Worm (Caenorhabditis elegans) whole organism, early embryonic: ENCODE data around the gene cld-1.

Experiments used
- B0310.2 ChIP-seq: sonication (generic microtip); optimal IDR thresholded peaks from 2 replicates; lab custom pipeline; 2016; ENCODE audit warnings: mild to moderate bottlenecking, missing genetic modification characterization, missing compliant biosample characterization
- F13C5.2 ChIP-seq: sonication (generic microtip); optimal IDR thresholded peaks from 2 replicates; lab custom pipeline; 2017; ENCODE audit warnings: mild to moderate bottlenecking, missing genetic modification characterization, inconsistent platforms, missing compliant biosample characterization
- ama-1 ChIP-seq: fragments of 150-350 bp; optimal IDR thresholded peaks from 2 replicates; lab custom pipeline; 2014
- ceh-36 ChIP-seq: sonication (generic microtip); optimal IDR thresholded peaks from 2 replicates; lab custom pipeline; 2016; ENCODE audit warnings: missing genetic modification characterization, inconsistent platforms, missing compliant biosample characterization
- ets-7 ChIP-seq: sonication (generic microtip); optimal IDR thresholded peaks from 2 replicates; lab custom pipeline; 2016; ENCODE audit warnings: missing genotype, missing genetic modification characterization, missing compliant biosample characterization
- flt-1 ChIP-seq: fragments of 200-800 bp; sonication (Bioruptor generic); IDR thresholded peaks from 2 replicates; pipeline ENCODE4 v1.3.6; 2022; ENCODE audit warnings: missing genetic modification characterization, missing compliant biosample characterization
- hmbx-1 ChIP-seq: sonication (generic microtip); optimal IDR thresholded peaks from 2 replicates; lab custom pipeline; 2016; ENCODE audit warnings: mild to moderate bottlenecking, missing genetic modification characterization, missing compliant biosample characterization
- hmg-4 ChIP-seq: fragments of 200-800 bp; sonication (Bioruptor generic); optimal IDR thresholded peaks from 2 replicates; lab custom pipeline; 2018; ENCODE audit warnings: mild to moderate bottlenecking, missing genetic modification characterization, missing compliant biosample characterization
- hnd-1 ChIP-seq: sonication (generic microtip); optimal IDR thresholded peaks from 2 replicates; lab custom pipeline; 2016; ENCODE audit warnings: missing genetic modification characterization, missing compliant biosample characterization
- pes-1 ChIP-seq: fragments of 200-800 bp; sonication (Bioruptor generic); IDR thresholded peaks from 2 replicates; pipeline ENCODE4 v1.3.6; 2022; ENCODE audit warnings: missing genetic modification reagents, missing genetic modification characterization, missing compliant biosample characterization
- scrt-1 ChIP-seq: fragments of 200-800 bp; sonication (Bioruptor generic); IDR thresholded peaks from 2 replicates; pipeline ENCODE4 v1.3.6; 2022; ENCODE audit warnings: missing genetic modification characterization, missing compliant biosample characterization
- tbx-11 ChIP-seq: fragments of 200-800 bp; sonication (Bioruptor generic); IDR thresholded peaks from 2 replicates; pipeline ENCODE4 v1.3.6; 2022; ENCODE audit warnings: missing genetic modification characterization, missing compliant biosample characterization

DNA sequence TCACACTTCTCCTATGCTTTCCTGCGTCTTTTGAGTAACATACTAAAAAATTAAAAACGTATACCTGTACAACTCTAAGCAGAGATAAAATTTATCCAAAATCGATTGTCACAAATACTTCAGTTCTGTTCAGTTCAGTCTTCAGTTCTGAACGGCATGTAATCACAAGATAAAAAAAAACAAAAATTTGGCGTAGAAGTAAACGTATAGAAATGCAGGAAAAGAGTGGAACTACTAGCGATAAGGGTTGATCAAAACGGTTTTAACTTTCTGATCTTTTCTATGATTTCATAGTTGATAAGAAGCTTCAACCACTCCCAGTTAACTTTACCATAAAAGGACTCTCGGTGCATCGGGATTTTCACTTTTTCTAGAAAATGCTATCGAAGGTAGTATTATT lies 29.0 kb upstream of the cld-1 start, which contains the start of gene dod-22:
- TF ChIP-seq hmg-4 (GFP tag; lab: Kevin White, UChicago) (no peak), hmbx-1 (tag; lab: Kevin White, UChicago) (no peak), flt-1 (no peak), ama-1 (no peak), hnd-1 (no peak), ets-7 (tag; lab: Kevin White, UChicago) (no peak), F13C5.2 (tag; lab: Kevin White, UChicago) (no peak), ceh-36 (tag; lab: Kevin White, UChicago) (no peak), scrt-1 (no peak), pes-1 (GFP tag; lab: Robert Waterston, UW) (no peak), tbx-11 (GFP tag; lab: Robert Waterston, UW) (no peak), B0310.2 (tag; lab: Kevin White, UChicago) (no peak)
